In the genomic region with DNA sequence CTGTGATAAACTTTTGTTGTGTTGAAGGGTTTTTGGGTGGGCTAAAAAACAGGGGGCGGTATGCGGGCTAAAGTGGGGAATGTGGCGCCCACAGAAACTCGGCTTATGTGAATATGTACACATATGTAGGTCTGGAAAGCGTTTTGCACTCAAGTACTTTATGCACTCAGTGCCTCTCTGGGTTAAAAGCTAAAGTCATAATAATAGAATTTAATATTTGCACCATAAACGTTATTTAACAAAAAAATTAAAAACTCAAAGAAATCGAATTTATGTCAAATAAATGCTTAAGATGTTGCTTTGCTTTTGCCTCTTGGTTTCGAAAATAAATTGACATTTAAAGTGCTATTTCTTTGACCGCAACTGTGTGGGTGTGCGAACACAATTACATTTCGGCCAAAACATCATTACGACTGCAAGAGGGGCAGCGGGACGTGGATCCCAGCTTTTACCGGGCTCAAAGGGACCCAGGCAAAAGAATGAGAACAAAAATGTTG, we compare ENCODE assay signal across 5 fruit fly cellular contexts.
A peak's percentile ranks its signal among the peaks of the same experiment; 100 is the strongest.
TF ChIP-seq lines count a peak whose summit lies in the region.

No protein-coding gene starts in this region.

- TF ChIP-seq CTCF in whole organism, embryonic (GFP tag; optimal IDR thresholded peaks at IDR 0.05; lab: Kevin White, UChicago) = no peak

TF ChIP-seq in whole organism, adult, 20 proteins besides CTCF, POLR2A, EP300 and RAD21:
- TF ChIP-seq cnc (optimal IDR thresholded peaks at IDR 0.05; lab: Kevin White, UChicago) = no peak
- peak; percentile 44 for TF ChIP-seq kay (GFP tag; lab: Kevin White, UChicago; ENCODE audit: borderline replicate concordance)

TF ChIP-seq in whole organism, embryonic, 481 proteins besides CTCF, POLR2A, EP300 and RAD21:
- peak in 1 of 2 experiments; percentile 8 for TF ChIP-seq Hr51 (GFP tag; optimal IDR thresholded peaks at IDR 0.05; lab: Kevin White, UChicago)
- TF ChIP-seq hkb (optimal IDR thresholded peaks at IDR 0.05; lab: Kevin White, UChicago) = no peak
- TF ChIP-seq hkb (GFP tag; IDR thresholded peaks at IDR 0.05; lab: Robert Waterston, UW) = 0 out of 2 replicates have a peak, but pooled peaks have one; percentile 34
- TF ChIP-seq Drgx (GFP tag; IDR thresholded peaks at IDR 0.05; lab: Robert Waterston, UW) = peak; percentile 49
- no peak for TF ChIP-seq CG8281 (tag; optimal IDR thresholded peaks at IDR 0.05; lab: Kevin White, UChicago)
- peak; percentile 68 for TF ChIP-seq sens (GFP tag; lab: Kevin White, UChicago)
- peak; percentile 37 for TF ChIP-seq Med (GFP tag; lab: Kevin White, UChicago)
- no peak for TF ChIP-seq CG3065 (GFP tag; optimal IDR thresholded peaks at IDR 0.05; lab: Kevin White, UChicago)

TF ChIP-seq in whole organism, prepupa, 60 proteins besides CTCF, POLR2A, EP300 and RAD21 (continues in another document):
- TF ChIP-seq CG32006 (GFP tag; optimal IDR thresholded peaks at IDR 0.05; lab: Kevin White, UChicago) (peak; percentile 57), Hr39 (GFP tag; optimal IDR thresholded peaks at IDR 0.05; lab: Kevin White, UChicago) (no peak), CG8632 (GFP tag; optimal IDR thresholded peaks at IDR 0.05; lab: Kevin White, UChicago) (no peak), OdsH (GFP tag; optimal IDR thresholded peaks at IDR 0.05; lab: Kevin White, UChicago) (peak; percentile 27), lz (GFP tag; optimal IDR thresholded peaks at IDR 0.05; lab: Kevin White, UChicago) (peak; percentile 13), Hr4 (GFP tag; optimal IDR thresholded peaks at IDR 0.05; lab: Kevin White, UChicago) (peak; percentile 21), CG10631 (GFP tag; optimal IDR thresholded peaks at IDR 0.05; lab: Kevin White, UChicago) (no peak), svp (GFP tag; lab: Kevin White, UChicago) (no peak), vri (GFP tag; optimal IDR thresholded peaks at IDR 0.05; lab: Kevin White, UChicago) (no peak), Lpt (GFP tag; optimal IDR thresholded peaks at IDR 0.05; lab: Kevin White, UChicago) (no peak), fd59A (GFP tag; optimal IDR thresholded peaks at IDR 0.05; lab: Kevin White, UChicago) (no peak), Blimp-1 (GFP tag; optimal IDR thresholded peaks at IDR 0.05; lab: Kevin White, UChicago) (no peak), CG7368 (GFP tag; optimal IDR thresholded peaks at IDR 0.05; lab: Kevin White, UChicago) (no peak), CG10669 (GFP tag; optimal IDR thresholded peaks at IDR 0.05; lab: Kevin White, UChicago) (peak; percentile 6), Eip75B (GFP tag; optimal IDR thresholded peaks at IDR 0.05; lab: Kevin White, UChicago) (no peak), CG11902 (GFP tag; optimal IDR thresholded peaks at IDR 0.05; lab: Kevin White, UChicago) (no peak), CG11294 (GFP tag; IDR thresholded peaks at IDR 0.05; lab: Robert Waterston, UW) (no peak; the same call in 1 of the 2 replicates), net (GFP tag; optimal IDR thresholded peaks at IDR 0.05; lab: Kevin White, UChicago) (no peak), cyc (GFP tag; optimal IDR thresholded peaks at IDR 0.05; lab: Kevin White, UChicago) (no peak), CG4318 (GFP tag; optimal IDR thresholded peaks at IDR 0.05; lab: Kevin White, UChicago) (no peak), topi (GFP tag; optimal IDR thresholded peaks at IDR 0.05; lab: Kevin White, UChicago) (no peak), CG3032 (tag; optimal IDR thresholded peaks at IDR 0.05; lab: Kevin White, UChicago) (no peak), CG6792 (GFP tag; optimal IDR thresholded peaks at IDR 0.05; lab: Kevin White, UChicago) (no peak), Ets21C (GFP tag; optimal IDR thresholded peaks at IDR 0.05; lab: Kevin White, UChicago) (no peak), Sox14 (GFP tag; optimal IDR thresholded peaks at IDR 0.05; lab: Kevin White, UChicago) (peak; percentile 1), CG34406 (GFP tag; optimal IDR thresholded peaks at IDR 0.05; lab: Kevin White, UChicago) (no peak)

TF ChIP-seq in whole organism, pupa, 21 proteins besides CTCF, POLR2A, EP300 and RAD21:
- peak; percentile 29 for TF ChIP-seq CG14655 (GFP tag; optimal IDR thresholded peaks at IDR 0.05; lab: Kevin White, UChicago)
- no peak for TF ChIP-seq CG17806 (tag; optimal IDR thresholded peaks at IDR 0.05; lab: Kevin White, UChicago)
- TF ChIP-seq CG32121 (GFP tag; IDR thresholded peaks at IDR 0.05; lab: Robert Waterston, UW) = peak; percentile 59
- TF ChIP-seq Snoo (tag; optimal IDR thresholded peaks at IDR 0.05; lab: Kevin White, UChicago) = no peak
- TF ChIP-seq CG9948 (tag; optimal IDR thresholded peaks at IDR 0.05; lab: Kevin White, UChicago) = peak; percentile 6
- TF ChIP-seq CG8301 (tag; optimal IDR thresholded peaks at IDR 0.05; lab: Kevin White, UChicago) = no peak
- no peak for TF ChIP-seq Pif1B (GFP tag; optimal IDR thresholded peaks at IDR 0.05; lab: Kevin White, UChicago)
- no peak for TF ChIP-seq D1 (tag; optimal IDR thresholded peaks at IDR 0.05; lab: Kevin White, UChicago)
- TF ChIP-seq Pif1A (GFP tag; optimal IDR thresholded peaks at IDR 0.05; lab: Kevin White, UChicago) = no peak
- TF ChIP-seq CG12605 (GFP tag; IDR thresholded peaks at IDR 0.05; lab: Robert Waterston, UW) = peak; percentile 43
- peak; percentile 48; the same call in 1 of the 2 replicates for TF ChIP-seq Ets98B (GFP tag; IDR thresholded peaks at IDR 0.05; lab: Robert Waterston, UW)
- TF ChIP-seq CG4496 (GFP tag; IDR thresholded peaks at IDR 0.05; lab: Robert Waterston, UW) = peak; percentile 43; the same call in 2 of the 3 replicates
- peak; percentile 10 for TF ChIP-seq CG15710 (tag; optimal IDR thresholded peaks at IDR 0.05; lab: Kevin White, UChicago)
- TF ChIP-seq CG10348 (GFP tag; IDR thresholded peaks at IDR 0.05; lab: Robert Waterston, UW) = no peak
- TF ChIP-seq rn (GFP tag; IDR thresholded peaks at IDR 0.05; lab: Robert Waterston, UW) = no peak

TF ChIP-seq in whole organism, wandering third instar larva, 38 proteins besides CTCF, POLR2A, EP300 and RAD21:
- TF ChIP-seq Abd-B (GFP tag; optimal IDR thresholded peaks at IDR 0.05; lab: Kevin White, UChicago) = no peak
- no peak for TF ChIP-seq OdsH (GFP tag; optimal IDR thresholded peaks at IDR 0.05; lab: Kevin White, UChicago)
- no peak for TF ChIP-seq Mio (GFP tag; optimal IDR thresholded peaks at IDR 0.05; lab: Kevin White, UChicago)
- peak; percentile 25 for TF ChIP-seq ey (GFP tag; optimal IDR thresholded peaks at IDR 0.05; lab: Kevin White, UChicago)
- TF ChIP-seq lola (GFP tag; optimal IDR thresholded peaks at IDR 0.05; lab: Kevin White, UChicago) = no peak
- no peak for TF ChIP-seq foxo (GFP tag; optimal IDR thresholded peaks at IDR 0.05; lab: Kevin White, UChicago)
- TF ChIP-seq fru (GFP tag; optimal IDR thresholded peaks at IDR 0.05; lab: Kevin White, UChicago) = peak; percentile 4
- no peak for TF ChIP-seq Jra (GFP tag; optimal IDR thresholded peaks at IDR 0.05; lab: Kevin White, UChicago)
- no peak for TF ChIP-seq usp (GFP tag; optimal IDR thresholded peaks at IDR 0.05; lab: Kevin White, UChicago)
- no peak for TF ChIP-seq sv (GFP tag; optimal IDR thresholded peaks at IDR 0.05; lab: Kevin White, UChicago)
- TF ChIP-seq sage (GFP tag; optimal IDR thresholded peaks at IDR 0.05; lab: Kevin White, UChicago) = no peak
- no peak for TF ChIP-seq dmrt93B (GFP tag; optimal IDR thresholded peaks at IDR 0.05; lab: Kevin White, UChicago)
